Fruit fly (Drosophila melanogaster): ENCODE data around the gene CG7453.

Gene CG7453

dm6 chrX:19146421-19146952 is 33.5 kb upstream of the CG7453 start (continued):
- TF ChIP-seq Hsf (GFP tag; optimal IDR thresholded peaks at IDR 0.05) (peak; percentile 43), Dip3 (GFP tag; optimal IDR thresholded peaks at IDR 0.05) (peak; percentile 22), CG2120 (GFP tag; optimal IDR thresholded peaks at IDR 0.05) (peak; percentile 47), cg (GFP tag; optimal IDR thresholded peaks at IDR 0.05) (peak; percentile 45), CG7987 (GFP tag; optimal IDR thresholded peaks at IDR 0.05) (peak; percentile 15), gsb-n (tag; optimal IDR thresholded peaks at IDR 0.05) (no peak), H15 (GFP tag; IDR thresholded peaks at IDR 0.05) (no peak), croc (GFP tag; conservative IDR thresholded peaks at IDR 0.05) (no peak), vvl (GFP tag; IDR thresholded peaks at IDR 0.05) (0 out of 2 replicates have a peak, but pooled peaks have one; percentile 24), crc (GFP tag; optimal IDR thresholded peaks at IDR 0.05) (no peak), CG10274 (GFP tag; optimal IDR thresholded peaks at IDR 0.05) (no peak), Stat92E (GFP tag; optimal IDR thresholded peaks at IDR 0.05) (no peak), CG15269 (tag; optimal IDR thresholded peaks at IDR 0.05) (peak; percentile 14), grn (GFP tag; optimal IDR thresholded peaks at IDR 0.05) (peak; percentile 94), Bteb2 (GFP tag; optimal IDR thresholded peaks at IDR 0.05) (peak; percentile 37), bsh (GFP tag; optimal IDR thresholded peaks at IDR 0.05) (peak in 1 of 2 experiments; percentile 23), CG12071 (GFP tag; optimal IDR thresholded peaks at IDR 0.05) (no peak), psq (GFP tag; optimal IDR thresholded peaks at IDR 0.05) (no peak), lilli (GFP tag; optimal IDR thresholded peaks at IDR 0.05) (peak; percentile 54), lmd (GFP tag; IDR thresholded peaks at IDR 0.05) (peak; percentile 32; the same call in 1 of the 2 replicates), PHDP (tag; optimal IDR thresholded peaks at IDR 0.05) (peak; percentile 14), Meics (GFP tag; optimal IDR thresholded peaks at IDR 0.05) (peak; percentile 23), slp2 (GFP tag; optimal IDR thresholded peaks at IDR 0.05) (no peak), CG10321 (GFP tag; IDR thresholded peaks at IDR 0.05) (peak; percentile 72), pros (GFP tag; optimal IDR thresholded peaks at IDR 0.05) (peak; percentile 34), CG6272 (GFP tag; IDR thresholded peaks at IDR 0.05) (no peak), mirr (GFP tag; optimal IDR thresholded peaks at IDR 0.05) (peak; percentile 61), Ptx1 (GFP tag; IDR thresholded peaks at IDR 0.05) (peak; percentile 48), CG16815 (GFP tag; optimal IDR thresholded peaks at IDR 0.05) (no peak), slou (GFP tag; optimal IDR thresholded peaks at IDR 0.05) (no peak), gem (tag; optimal IDR thresholded peaks at IDR 0.05) (peak; percentile 56), CG3407 (GFP tag; optimal IDR thresholded peaks at IDR 0.05) (no peak), CG4424 (GFP tag; optimal IDR thresholded peaks at IDR 0.05) (peak; percentile 11), pnt (GFP tag; optimal IDR thresholded peaks at IDR 0.05) (peak; percentile 11), Bdp1 (GFP tag; optimal IDR thresholded peaks at IDR 0.05) (no peak), nmo (GFP tag; optimal IDR thresholded peaks at IDR 0.05) (peak; percentile 75), CG17186 (GFP tag; optimal IDR thresholded peaks at IDR 0.05) (no peak), nau (GFP tag; optimal IDR thresholded peaks at IDR 0.05) (no peak), trh (GFP tag; optimal IDR thresholded peaks at IDR 0.05) (peak; percentile 16), Abd-B (GFP tag; optimal IDR thresholded peaks at IDR 0.05) (peak; percentile 54), CG11560 (tag; IDR thresholded peaks at IDR 0.05) (no peak), Sox102F (GFP tag; optimal IDR thresholded peaks at IDR 0.05) (peak; percentile 25), fd102C (GFP tag; optimal IDR thresholded peaks at IDR 0.05) (no peak), CoRest (tag; optimal IDR thresholded peaks at IDR 0.05) (peak; percentile 17), CG8478 (optimal IDR thresholded peaks at IDR 0.05) (peak; percentile 1), CG2199 (GFP tag; IDR thresholded peaks at IDR 0.05) (no peak), CG13624 (GFP tag; optimal IDR thresholded peaks at IDR 0.05) (peak; percentile 72), CG15479 (GFP tag; optimal IDR thresholded peaks at IDR 0.05) (peak; percentile 69), cwo (GFP tag; optimal IDR thresholded peaks at IDR 0.05) (no peak), CG11398 (GFP tag; optimal IDR thresholded peaks at IDR 0.05) (no peak), CG1529 (GFP tag; optimal IDR thresholded peaks at IDR 0.05) (no peak)
